Worm (Caenorhabditis elegans): ENCODE data around the gene sgk-1.

ce11 chrX:16292933-16293332, 31.0 kb upstream of the sgk-1 start, which contains the start of gene F52E10.4:
- no peak for TF ChIP-seq nhr-237 (tag; optimal IDR thresholded peaks at IDR 0.05)
- TF ChIP-seq ceh-20 (GFP tag; IDR thresholded peaks at IDR 0.05), result no peak
- TF ChIP-seq jun-1 (tag; optimal IDR thresholded peaks at IDR 0.05), result no peak
- TF ChIP-seq ZK337.2 (GFP tag; IDR thresholded peaks at IDR 0.05), result no peak
- no peak for TF ChIP-seq ztf-11 (tag; optimal IDR thresholded peaks at IDR 0.05)
- TF ChIP-seq dpl-1 (GFP tag; optimal IDR thresholded peaks at IDR 0.05), result no peak
- TF ChIP-seq unc-62 (GFP tag; optimal IDR thresholded peaks at IDR 0.05 in 1 of 2), result peak in 1 of 2 experiments; percentile 14
- TF ChIP-seq unc-62 (tag; optimal IDR thresholded peaks at IDR 0.05), result no peak
- no peak for TF ChIP-seq unc-39 (tag; optimal IDR thresholded peaks at IDR 0.05)
- no peak for TF ChIP-seq egl-27 (tag; optimal IDR thresholded peaks at IDR 0.05)
- no peak for TF ChIP-seq ceh-28 (tag; optimal IDR thresholded peaks at IDR 0.05)
